Worm (Caenorhabditis elegans) whole organism, L4 larva: ENCODE results near the gene cyn-7.

Source experiments
- F49E8.2 ChIP-seq: sonication (generic microtip); optimal IDR thresholded peaks from 2 replicates; lab custom pipeline; 2016; ENCODE audit warnings: missing compliant biosample characterization, mild to moderate bottlenecking, missing genetic modification characterization, borderline replicate concordance
- R02D3.7 ChIP-seq: fragments of 150-350 bp; sonication (generic microtip); optimal IDR thresholded peaks from 3 replicates; lab custom pipeline; 2014; ENCODE audit warnings: missing biosample characterization, missing genetic modification characterization
- Y105C5A.15 ChIP-seq: fragments of 200-800 bp; sonication (Bioruptor generic); IDR thresholded peaks from 2 replicates; pipeline ENCODE4 v1.3.6; 2022; ENCODE audit warnings: missing genetic modification characterization, missing compliant biosample characterization
- Y48G9A.11 ChIP-seq: fragments of 200-800 bp; sonication (Bioruptor generic); IDR thresholded peaks from 2 replicates; pipeline ENCODE4 v1.3.6; 2022; ENCODE audit warnings: missing genetic modification reagents, missing genetic modification characterization, missing compliant biosample characterization
- Y5F2A.4 ChIP-seq: fragments of 200-800 bp; sonication (Bioruptor generic); optimal IDR thresholded peaks from 2 replicates; lab custom pipeline; 2018; ENCODE audit warnings: mild to moderate bottlenecking, missing genetic modification characterization, missing compliant biosample characterization
- Y75B8A.6 ChIP-seq: fragments of 200-800 bp; sonication (Bioruptor generic); IDR thresholded peaks from 2 replicates; pipeline ENCODE4 v1.3.6; 2022; ENCODE audit warnings: missing genetic modification reagents, missing genetic modification characterization, missing compliant biosample characterization
- ZK337.2 ChIP-seq: fragments of 200-800 bp; sonication (Bioruptor generic); IDR thresholded peaks from 2 replicates; pipeline ENCODE4 v1.3.6; 2022; ENCODE audit warnings: missing genetic modification reagents, missing genetic modification characterization, missing compliant biosample characterization
- attf-4 ChIP-seq: sonication (generic microtip); optimal IDR thresholded peaks from 3 replicates; lab custom pipeline; 2017; ENCODE audit warnings: missing biosample characterization, missing genetic modification characterization
- ceh-20 ChIP-seq: fragments of 200-800 bp; sonication (Bioruptor generic); IDR thresholded peaks from 2 replicates; pipeline ENCODE4 v1.3.6; 2022; ENCODE audit warnings: missing genetic modification reagents, missing genetic modification characterization, missing compliant biosample characterization
- ceh-28 ChIP-seq: fragments of 150-350 bp; optimal IDR thresholded peaks from 2 replicates; lab custom pipeline; 2014; ENCODE audit warnings: missing biosample characterization, missing genetic modification reagents, missing genetic modification characterization
- ceh-82 ChIP-seq: sonication (generic microtip); optimal IDR thresholded peaks from 2 replicates; lab custom pipeline; 2017; ENCODE audit warnings: missing biosample characterization, missing genetic modification characterization
- ces-1 ChIP-seq: fragments of 150-350 bp; sonication (generic microtip); optimal IDR thresholded peaks from 4 replicates; lab custom pipeline; 2014; ENCODE audit warnings: missing biosample characterization, missing genetic modification reagents, missing genetic modification characterization
- cey-2 ChIP-seq: sonication (generic microtip); optimal IDR thresholded peaks from 3 replicates; lab custom pipeline; 2017; ENCODE audit warnings: missing genetic modification characterization, mild to moderate bottlenecking, missing compliant biosample characterization, antibody characterized with exemption, borderline replicate concordance; ENCODE audit not compliant: insufficient read depth
- ctbp-1 ChIP-seq: fragments of 200-800 bp; sonication (Bioruptor generic); IDR thresholded peaks from 2 replicates; pipeline ENCODE4 v1.3.6; 2022; ENCODE audit warnings: missing genetic modification reagents, missing genetic modification characterization, missing compliant biosample characterization
- daf-12 ChIP-seq: fragments of 150-350 bp; optimal IDR thresholded peaks from 2 replicates; lab custom pipeline; 2014; ENCODE audit warnings: missing biosample characterization, missing genetic modification reagents, missing genetic modification characterization
- daf-16 ChIP-seq, 3 experiments: sonication (generic microtip); optimal IDR thresholded peaks; 2 replicates each; lab custom pipeline; 2016 to 2017; ENCODE audit warnings: missing genetic modification characterization in 3 of 3, missing genetic modification reagents in 3 of 3, mild to moderate bottlenecking in 2 of 3, missing compliant biosample characterization in 2 of 3, missing biosample characterization in 1 of 3, moderate library complexity in 1 of 3
- dmd-6 ChIP-seq: fragments of 200-800 bp; sonication (Bioruptor generic); IDR thresholded peaks from 2 replicates; pipeline ENCODE4 v1.3.6; 2022; ENCODE audit warnings: missing genetic modification reagents, missing genetic modification characterization, missing compliant biosample characterization
- dmd-9 ChIP-seq: fragments of 200-800 bp; sonication (Bioruptor generic); IDR thresholded peaks from 2 replicates; pipeline ENCODE4 v1.3.6; 2022; ENCODE audit warnings: missing genetic modification reagents, missing genetic modification characterization, missing compliant biosample characterization
- duxl-1 ChIP-seq: sonication (generic microtip); optimal IDR thresholded peaks from 2 replicates; lab custom pipeline; 2016; ENCODE audit warnings: mild to moderate bottlenecking, missing genetic modification characterization, moderate library complexity, missing compliant biosample characterization; ENCODE audit not compliant: poor library complexity
- dve-1 ChIP-seq: sonication (generic microtip); optimal IDR thresholded peaks from 2 replicates; lab custom pipeline; 2017; ENCODE audit warnings: antibody characterized with exemption, mild to moderate bottlenecking, missing genetic modification characterization, missing compliant biosample characterization; ENCODE audit not compliant: insufficient read depth
- fkh-10 ChIP-seq: fragments of 150-350 bp; optimal IDR thresholded peaks from 2 replicates; lab custom pipeline; 2014; ENCODE audit warnings: missing biosample characterization, missing genetic modification reagents, missing genetic modification characterization
- fos-1 ChIP-seq: fragments of 150-350 bp; optimal IDR thresholded peaks from 2 replicates; lab custom pipeline; 2014; ENCODE audit warnings: missing biosample characterization, missing genetic modification characterization
- gei-8 ChIP-seq: fragments of 200-800 bp; sonication (Bioruptor generic); optimal IDR thresholded peaks from 2 replicates; lab custom pipeline; 2018; ENCODE audit warnings: mild to moderate bottlenecking, missing genetic modification characterization, missing compliant biosample characterization
- hlh-11 ChIP-seq: fragments of 200-800 bp; sonication (Bioruptor generic); optimal IDR thresholded peaks from 2 replicates; lab custom pipeline; 2018; ENCODE audit warnings: mild to moderate bottlenecking, missing genetic modification characterization, missing compliant biosample characterization
- lim-7 ChIP-seq: fragments of 200-800 bp; sonication (Bioruptor generic); IDR thresholded peaks from 2 replicates; pipeline ENCODE4 v1.3.6; 2022; ENCODE audit warnings: missing genetic modification characterization, missing compliant biosample characterization
- lin-1 ChIP-seq: fragments of 200-800 bp; sonication (Bioruptor generic); IDR thresholded peaks from 2 replicates; pipeline ENCODE4 v1.3.6; 2022; ENCODE audit warnings: missing genetic modification reagents, missing genetic modification characterization, missing compliant biosample characterization
- lin-38 ChIP-seq: fragments of 200-800 bp; sonication (Bioruptor generic); IDR thresholded peaks from 2 replicates; pipeline ENCODE4 v1.3.6; 2022; ENCODE audit warnings: missing genetic modification reagents, missing genetic modification characterization, missing compliant biosample characterization
- lin-39 ChIP-seq: fragments of 150-350 bp; optimal IDR thresholded peaks from 2 replicates; lab custom pipeline; 2014; ENCODE audit warnings: missing biosample characterization, missing genetic modification reagents, missing genetic modification characterization
- lir-3 ChIP-seq: sonication (generic microtip); optimal IDR thresholded peaks from 2 replicates; lab custom pipeline; 2016; ENCODE audit warnings: mild to moderate bottlenecking, missing genetic modification characterization, missing compliant biosample characterization
- madf-9 ChIP-seq: fragments of 200-800 bp; sonication (Bioruptor generic); conservative IDR thresholded peaks from 2 replicates; pipeline ENCODE4 v1.3.6; 2022; ENCODE audit warnings: missing genetic modification reagents, missing genetic modification characterization, missing compliant biosample characterization
- mdl-1 ChIP-seq, 2 experiments: fragments of 150-350 bp in 1 of 2; sonication (generic microtip) in 1 of 2; optimal IDR thresholded peaks; 2 replicates each; lab custom pipeline; 2014 to 2017; ENCODE audit warnings: missing biosample characterization in 2 of 2, missing genetic modification characterization in 2 of 2
- mdt-29 ChIP-seq: fragments of 200-800 bp; sonication (Bioruptor generic); IDR thresholded peaks from 2 replicates; pipeline ENCODE4 v1.3.6; 2022; ENCODE audit warnings: missing genetic modification reagents, missing genetic modification characterization, missing compliant biosample characterization
- mep-1 ChIP-seq: fragments of 150-350 bp; sonication (generic microtip); optimal IDR thresholded peaks from 3 replicates; lab custom pipeline; 2014; ENCODE audit warnings: missing biosample characterization, missing genetic modification characterization
- mxl-3 ChIP-seq: fragments of 200-800 bp; sonication (Bioruptor generic); optimal IDR thresholded peaks from 2 replicates; lab custom pipeline; 2018; ENCODE audit warnings: mild to moderate bottlenecking, missing genetic modification characterization, missing compliant biosample characterization
- nhr-11 ChIP-seq: fragments of 150-350 bp; optimal IDR thresholded peaks from 2 replicates; lab custom pipeline; 2014; ENCODE audit warnings: missing biosample characterization, missing genetic modification characterization
- nhr-111 ChIP-seq: fragments of 200-800 bp; sonication (Bioruptor generic); optimal IDR thresholded peaks from 2 replicates; lab custom pipeline; 2018; ENCODE audit warnings: mild to moderate bottlenecking, missing genetic modification characterization, missing compliant biosample characterization
- nhr-42 ChIP-seq: fragments of 200-800 bp; sonication (Bioruptor generic); IDR thresholded peaks from 2 replicates; pipeline ENCODE4 v1.3.6; 2022; ENCODE audit warnings: missing genetic modification characterization, missing compliant biosample characterization
- nhr-6 ChIP-seq: fragments of 150-350 bp; optimal IDR thresholded peaks from 2 replicates; lab custom pipeline; 2014; ENCODE audit warnings: missing biosample characterization, missing genetic modification characterization
- nhr-76 ChIP-seq: fragments of 150-350 bp; optimal IDR thresholded peaks from 2 replicates; lab custom pipeline; 2014; ENCODE audit warnings: missing biosample characterization, missing genetic modification characterization
- pha-4 ChIP-seq, 2 experiments: fragments of 150-350 bp in 1 of 2; fragments of 200-800 bp in 1 of 2; sonication (Bioruptor generic) in 1 of 2; IDR thresholded peaks in 1 of 2; optimal IDR thresholded peaks in 1 of 2; 2 replicates each; pipeline versions ENCODE4 v1.3.6 to Lab custom; 2014 to 2022; ENCODE audit warnings: missing genetic modification characterization in 2 of 2, missing genetic modification reagents in 2 of 2, missing biosample characterization in 1 of 2, missing compliant biosample characterization in 1 of 2
- rbr-2 ChIP-seq: sonication (generic microtip); optimal IDR thresholded peaks from 2 replicates; lab custom pipeline; 2016; ENCODE audit warnings: missing genotype, missing genetic modification characterization, missing compliant biosample characterization
- saeg-2 ChIP-seq: fragments of 200-800 bp; sonication (Bioruptor generic); IDR thresholded peaks from 2 replicates; pipeline ENCODE4 v1.3.6; 2022; ENCODE audit warnings: missing genetic modification reagents, missing genetic modification characterization, missing compliant biosample characterization
- skn-1 ChIP-seq: fragments of 150-350 bp; optimal IDR thresholded peaks from 2 replicates; lab custom pipeline; 2014; ENCODE audit warnings: missing biosample characterization, missing genetic modification characterization
- spr-1 ChIP-seq: sonication (generic microtip); optimal IDR thresholded peaks from 2 replicates; lab custom pipeline; 2016; ENCODE audit warnings: mild to moderate bottlenecking, missing genetic modification characterization, missing compliant biosample characterization
- tra-1 ChIP-seq: fragments of 200-800 bp; sonication (Bioruptor generic); IDR thresholded peaks from 2 replicates; pipeline ENCODE4 v1.3.6; 2022; ENCODE audit warnings: missing genetic modification reagents, missing genetic modification characterization, missing compliant biosample characterization
- unc-130 ChIP-seq: sonication (generic microtip); optimal IDR thresholded peaks from 2 replicates; lab custom pipeline; 2016; ENCODE audit warnings: missing genetic modification reagents, missing genetic modification characterization, missing compliant biosample characterization
- vab-7 ChIP-seq: fragments of 200-800 bp; sonication (Bioruptor generic); IDR thresholded peaks from 2 replicates; pipeline ENCODE4 v1.3.6; 2022; ENCODE audit warnings: missing genetic modification reagents, missing genetic modification characterization, missing compliant biosample characterization
- zag-1 ChIP-seq: fragments of 150-350 bp; optimal IDR thresholded peaks from 2 replicates; lab custom pipeline; 2014; ENCODE audit warnings: missing biosample characterization, missing genetic modification characterization
- zfp-2 ChIP-seq: sonication (generic microtip); optimal IDR thresholded peaks from 2 replicates; lab custom pipeline; 2016; ENCODE audit warnings: mild to moderate bottlenecking, missing genetic modification characterization, missing compliant biosample characterization
- zfp-3 ChIP-seq: fragments of 200-800 bp; sonication (Bioruptor generic); conservative IDR thresholded peaks from 2 replicates; pipeline ENCODE4 v1.3.6; 2022; ENCODE audit warnings: missing genetic modification reagents, missing genetic modification characterization, missing compliant biosample characterization

Gene cyn-7

ce11 chrV:15136772-15137171, 50.4 kb downstream of the cyn-7 start, which contains the start of gene aipl-1 (continued):
- TF ChIP-seq fkh-10 (peak; percentile 60), cey-2 (tag; lab: Kevin White, UChicago) (no peak), zfp-2 (tag; lab: Kevin White, UChicago) (no peak), dmd-9 (GFP tag; lab: Robert Waterston, UW) (no peak), nhr-76 (tag; lab: Kevin White, UChicago) (no peak), duxl-1 (tag; lab: Kevin White, UChicago) (no peak), dve-1 (peak; percentile 55), daf-16 (GFP tag; optimal IDR thresholded peaks at IDR 0.05; lab: Kevin White, UChicago) (no peak), daf-16 (tag; optimal IDR thresholded peaks at IDR 0.05; lab: Kevin White, UChicago) (peak; percentile 10), unc-130 (GFP tag; lab: Kevin White, UChicago) (peak; percentile 47), attf-4 (tag; lab: Kevin White, UChicago) (no peak), lin-39 (tag; lab: Kevin White, UChicago) (no peak), lim-7 (no peak), saeg-2 (no peak), Y75B8A.6 (GFP tag; lab: Robert Waterston, UW) (no peak), mep-1 (no peak), ces-1 (GFP tag; lab: Kevin White, UChicago) (no peak), vab-7 (GFP tag; lab: Robert Waterston, UW) (no peak), lin-38 (GFP tag; lab: Robert Waterston, UW) (peak; percentile 95), R02D3.7 (tag; lab: Kevin White, UChicago) (no peak), nhr-111 (no peak), nhr-11 (tag; lab: Kevin White, UChicago) (peak; percentile 52), madf-9 (GFP tag; lab: Robert Waterston, UW) (0 out of 2 replicates have a peak, but pooled peaks have one; percentile 11), mdl-1 (tag; optimal IDR thresholded peaks at IDR 0.05; lab: Kevin White, UChicago) (peak in 1 of 2 experiments; percentile 21), fos-1 (no peak), ceh-20 (GFP tag; lab: Robert Waterston, UW) (no peak), tra-1 (no peak), nhr-42 (no peak), ceh-82 (no peak), Y48G9A.11 (GFP tag; lab: Robert Waterston, UW) (no peak), gei-8 (no peak), skn-1 (tag; lab: Kevin White, UChicago) (no peak), dmd-6 (GFP tag; lab: Robert Waterston, UW) (peak; percentile 39; the same call in 1 of the 2 replicates), zag-1 (tag; lab: Kevin White, UChicago) (no peak), hlh-11 (peak; percentile 31), lin-1 (GFP tag; lab: Robert Waterston, UW) (no peak), lir-3 (tag; lab: Kevin White, UChicago) (no peak), spr-1 (tag; lab: Kevin White, UChicago) (no peak), nhr-6 (peak; percentile 97), mdt-29 (no peak), zfp-3 (GFP tag; lab: Robert Waterston, UW) (no peak), ctbp-1 (GFP tag; lab: Robert Waterston, UW) (no peak), ceh-28 (no peak), pha-4 (GFP tag; IDR thresholded peaks at IDR 0.05; lab: Robert Waterston, UW) (no peak), pha-4 (tag; optimal IDR thresholded peaks at IDR 0.05; lab: Kevin White, UChicago) (peak; percentile 47), Y105C5A.15 (GFP tag; lab: Robert Waterston, UW) (no peak), ZK337.2 (GFP tag; lab: Robert Waterston, UW) (peak; percentile 47; the same call in 1 of the 2 replicates), rbr-2 (tag; lab: Kevin White, UChicago) (peak; percentile 41), F49E8.2 (no peak), Y5F2A.4 (GFP tag; lab: Kevin White, UChicago) (no peak), daf-12 (no peak), mxl-3 (GFP tag; lab: Kevin White, UChicago) (no peak)
